Worm (Caenorhabditis elegans): ENCODE results near the gene sri-45.

DNA sequence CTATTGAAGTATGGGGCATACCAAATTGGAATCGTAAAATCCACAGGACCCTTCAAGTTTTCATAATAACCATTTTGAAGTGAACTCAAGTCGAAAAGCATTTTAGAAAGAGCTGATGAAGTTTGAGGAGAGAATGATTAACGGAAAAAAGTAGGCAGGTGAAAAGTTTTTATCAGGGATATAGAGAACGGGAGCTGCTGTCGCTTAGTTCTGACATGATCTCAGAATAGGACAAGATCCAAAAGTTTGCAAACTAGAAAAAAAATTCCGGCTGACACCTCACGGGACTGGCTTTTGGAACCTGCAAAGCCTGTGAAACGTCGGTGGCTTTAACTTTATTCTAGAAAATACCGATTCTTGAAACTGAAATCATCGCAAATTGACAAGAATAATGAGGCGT lies 9.4 kb upstream of the sri-45 start, which contains the start of gene sri-46:
- TF ChIP-seq mls-2 (tag; optimal IDR thresholded peaks at IDR 0.05), result no peak
- TF ChIP-seq pha-4 (tag; optimal IDR thresholded peaks at IDR 0.05), result no peak
- TF ChIP-seq nhr-76 (tag; optimal IDR thresholded peaks at IDR 0.05), result no peak
- no peak for TF ChIP-seq elt-1 (tag; optimal IDR thresholded peaks at IDR 0.05; ENCODE audit: borderline replicate concordance, insufficient read depth)
- TF ChIP-seq nhr-237 (tag; optimal IDR thresholded peaks at IDR 0.05), result no peak
- TF ChIP-seq ces-1 (GFP tag; optimal IDR thresholded peaks at IDR 0.05), result no peak
- no peak for TF ChIP-seq nhr-28 (tag; optimal IDR thresholded peaks at IDR 0.05)
